Fruit fly (Drosophila melanogaster) whole organism, embryonic: Measurements from ENCODE around the gene CG18749.

ENCODE experiments used
- CG11504 ChIP-seq: fragments of 200-800 bp; sonication (Bioruptor generic); optimal IDR thresholded peaks from 3 replicates; lab custom pipeline; 2019; ENCODE audit warnings: missing biosample characterization, mild to moderate bottlenecking, missing genetic modification characterization, moderate library complexity
- CG11696 ChIP-seq: fragments of 200-800 bp; sonication (Bioruptor generic); IDR thresholded peaks from 2 replicates; pipeline ENCODE4 v1.3.6; 2022; ENCODE audit warnings: missing biosample characterization, missing genetic modification characterization
- CG12391 ChIP-seq: fragments of 200-800 bp; sonication (Bioruptor generic); optimal IDR thresholded peaks from 3 replicates; lab custom pipeline; 2018; ENCODE audit warnings: missing biosample characterization, mild to moderate bottlenecking, missing genetic modification characterization, moderate library complexity
- CG14441 ChIP-seq: fragments of 200-800 bp; sonication (Bioruptor generic); IDR thresholded peaks from 2 replicates; pipeline ENCODE4 v1.3.6; 2022; ENCODE audit warnings: missing biosample characterization, missing genetic modification characterization
- CG17186 ChIP-seq: fragments of 200-800 bp; sonication (Bioruptor generic); optimal IDR thresholded peaks from 3 replicates; lab custom pipeline; 2017; ENCODE audit warnings: missing biosample characterization, missing genetic modification reagents, missing genetic modification characterization
- CG18011 ChIP-seq: fragments of 200-800 bp; sonication (Bioruptor generic); optimal IDR thresholded peaks from 2 replicates; lab custom pipeline; 2017; ENCODE audit warnings: missing biosample characterization, missing genetic modification characterization, mild to moderate bottlenecking, moderate library complexity, missing genotype
- CG18262 ChIP-seq: fragments of 200-800 bp; optimal IDR thresholded peaks from 3 replicates; lab custom pipeline; 2019; ENCODE audit warnings: missing biosample characterization, mild to moderate bottlenecking, missing genetic modification characterization, moderate library complexity
- CG30020 ChIP-seq: fragments of 200-800 bp; optimal IDR thresholded peaks from 2 replicates; lab custom pipeline; 2019; ENCODE audit warnings: missing biosample characterization, mild to moderate bottlenecking, missing genetic modification characterization, moderate library complexity
- CG31441 ChIP-seq: fragments of 200-800 bp; sonication (Bioruptor generic); IDR thresholded peaks from 2 replicates; pipeline ENCODE4 v1.3.6; 2022; ENCODE audit warnings: missing biosample characterization, missing genetic modification characterization
- CG32767 ChIP-seq: fragments of 200-800 bp; sonication (Bioruptor generic); IDR thresholded peaks from 2 replicates; pipeline ENCODE4 v1.3.6; 2022; ENCODE audit warnings: missing biosample characterization, missing genetic modification characterization
- CG3407 ChIP-seq: fragments of 200-800 bp; sonication (Bioruptor generic); optimal IDR thresholded peaks from 2 replicates; lab custom pipeline; 2018; ENCODE audit warnings: missing biosample characterization, mild to moderate bottlenecking, missing genetic modification characterization
- CG6175 ChIP-seq: fragments of 200-800 bp; sonication (Bioruptor generic); IDR thresholded peaks from 3 replicates; pipeline ENCODE4 v1.3.6; 2022; ENCODE audit warnings: missing biosample characterization, missing genetic modification characterization
- CG8089 ChIP-seq: fragments of 200-800 bp; sonication (Bioruptor generic); optimal IDR thresholded peaks from 3 replicates; lab custom pipeline; 2016; ENCODE audit warnings: missing biosample characterization, missing genetic modification characterization
- CG8388 ChIP-seq: fragments of 200-800 bp; sonication (Bioruptor generic); optimal IDR thresholded peaks from 2 replicates; lab custom pipeline; 2019; ENCODE audit warnings: missing biosample characterization, mild to moderate bottlenecking, missing genetic modification characterization, moderate library complexity
- CG9215 ChIP-seq: fragments of 200-800 bp; sonication (Bioruptor generic); IDR thresholded peaks from 2 replicates; pipeline ENCODE4 v1.3.6; 2022; ENCODE audit warnings: missing biosample characterization, missing genetic modification characterization
- CG9817 ChIP-seq: fragments of 200-800 bp; sonication (Bioruptor generic); optimal IDR thresholded peaks from 2 replicates; lab custom pipeline; 2018; ENCODE audit warnings: missing biosample characterization, mild to moderate bottlenecking, missing genetic modification characterization, moderate library complexity
- D19B ChIP-seq: fragments of 200-800 bp; sonication (Bioruptor generic); optimal IDR thresholded peaks from 2 replicates; lab custom pipeline; 2017; ENCODE audit warnings: missing biosample characterization, mild to moderate bottlenecking, missing genetic modification characterization
- ERR ChIP-seq: fragments of 200-800 bp; sonication (Bioruptor generic); optimal IDR thresholded peaks from 2 replicates; lab custom pipeline; 2016; ENCODE audit warnings: missing biosample characterization, missing genetic modification characterization
- H2.0 ChIP-seq: fragments of 200-800 bp; sonication (Bioruptor generic); IDR thresholded peaks from 2 replicates; pipeline ENCODE4 v1.3.6; 2022; ENCODE audit warnings: missing biosample characterization, missing genetic modification characterization
- HHEX ChIP-seq: fragments of 200-800 bp; sonication (Bioruptor generic); optimal IDR thresholded peaks from 3 replicates; lab custom pipeline; 2017; ENCODE audit warnings: missing biosample characterization, mild to moderate bottlenecking, missing genetic modification characterization, missing genetic modification reagents
- HLHmδ ChIP-seq: fragments of 200-800 bp; sonication (Bioruptor generic); optimal IDR thresholded peaks from 2 replicates; lab custom pipeline; 2018; ENCODE audit warnings: missing biosample characterization, mild to moderate bottlenecking, missing genetic modification characterization, moderate library complexity
- Hand ChIP-seq: fragments of 200-800 bp; sonication (Bioruptor generic); optimal IDR thresholded peaks from 2 replicates; lab custom pipeline; 2017; ENCODE audit warnings: mild to moderate bottlenecking, missing biosample characterization, missing genetic modification reagents, missing genetic modification characterization
- Jarid2 ChIP-seq: fragments of 200-800 bp; sonication (Bioruptor generic); optimal IDR thresholded peaks from 3 replicates; lab custom pipeline; 2017; ENCODE audit warnings: mild to moderate bottlenecking, missing biosample characterization, missing genetic modification reagents, missing genetic modification characterization
- NFAT ChIP-seq: fragments of 200-800 bp; sonication (Bioruptor generic); IDR thresholded peaks from 2 replicates; pipeline ENCODE4 v1.3.6; 2022; ENCODE audit warnings: missing biosample characterization, missing genetic modification characterization
- Sin3A ChIP-seq: fragments of >200 bp; optimal IDR thresholded peaks from 2 replicates; lab custom pipeline; 2018
- Six4 ChIP-seq: fragments of 200-800 bp; sonication (Bioruptor generic); optimal IDR thresholded peaks from 2 replicates; lab custom pipeline; 2016; ENCODE audit warnings: missing biosample characterization, missing genetic modification characterization
- Sox100B ChIP-seq: fragments of 200-800 bp; sonication (Bioruptor generic); optimal IDR thresholded peaks from 3 replicates; lab custom pipeline; 2018; ENCODE audit warnings: missing biosample characterization, mild to moderate bottlenecking, missing genetic modification characterization
- TFAM ChIP-seq: fragments of 200-800 bp; sonication (Bioruptor generic); optimal IDR thresholded peaks from 2 replicates; lab custom pipeline; 2017; ENCODE audit warnings: missing biosample characterization, missing genetic modification characterization, inconsistent platforms
- ac ChIP-seq: fragments of 200-800 bp; sonication (Bioruptor generic); optimal IDR thresholded peaks from 3 replicates; lab custom pipeline; 2017; ENCODE audit warnings: missing biosample characterization, mild to moderate bottlenecking, missing genetic modification characterization
- ap ChIP-seq: fragments of 200-800 bp; sonication (Bioruptor generic); IDR thresholded peaks from 2 replicates; pipeline ENCODE4 v1.3.6; 2022; ENCODE audit warnings: missing biosample characterization, missing genetic modification characterization
- bab2 ChIP-seq: fragments of 200-800 bp; sonication (Bioruptor generic); optimal IDR thresholded peaks from 2 replicates; lab custom pipeline; 2016; ENCODE audit warnings: missing biosample characterization, missing genetic modification characterization
- chinmo ChIP-seq: fragments of 200-800 bp; sonication (Bioruptor generic); IDR thresholded peaks from 4 replicates; pipeline ENCODE4 v1.3.6; 2022; ENCODE audit warnings: missing biosample characterization, missing genetic modification characterization; ENCODE audit not compliant: partially characterized antibody
- dmrt99B ChIP-seq: fragments of 200-800 bp; sonication (Bioruptor generic); optimal IDR thresholded peaks from 2 replicates; lab custom pipeline; 2018; ENCODE audit warnings: missing biosample characterization, mild to moderate bottlenecking, missing genetic modification characterization, moderate library complexity
- eyg ChIP-seq: fragments of 200-800 bp; sonication (Bioruptor generic); optimal IDR thresholded peaks from 3 replicates; lab custom pipeline; 2016; ENCODE audit warnings: missing biosample characterization, missing genetic modification characterization
- fru ChIP-seq: fragments of >200 bp; optimal IDR thresholded peaks from 2 replicates; lab custom pipeline; 2017
- ham ChIP-seq: fragments of 200-800 bp; sonication (Bioruptor generic); IDR thresholded peaks from 2 replicates; pipeline ENCODE4 v1.3.6; 2022; ENCODE audit warnings: missing biosample characterization, missing genetic modification characterization
- lilli ChIP-seq: fragments of 200-800 bp; sonication (Bioruptor generic); optimal IDR thresholded peaks from 3 replicates; lab custom pipeline; 2016; ENCODE audit warnings: missing biosample characterization, missing genetic modification characterization
- oc ChIP-seq: fragments of 200-800 bp; sonication (Bioruptor generic); optimal IDR thresholded peaks from 2 replicates; lab custom pipeline; 2018; ENCODE audit warnings: missing biosample characterization, mild to moderate bottlenecking, missing genetic modification characterization, moderate library complexity
- pan ChIP-seq, 4 experiments: fragments of >200 bp in 3 of 4; fragments of 200-800 bp in 1 of 4; sonication (Bioruptor generic) in 1 of 4; optimal IDR thresholded peaks in 3 of 4; IDR thresholded peaks in 1 of 4; 2 replicates each; pipeline versions ENCODE4 v1.3.6 to Lab custom; 2017 to 2022; ENCODE audit warnings: missing biosample characterization in 2 of 4, missing genetic modification characterization in 2 of 4, mixed read lengths in 1 of 4
- pzg ChIP-seq: fragments of 200-800 bp; sonication (Bioruptor generic); optimal IDR thresholded peaks from 3 replicates; lab custom pipeline; 2018; ENCODE audit warnings: missing biosample characterization, mild to moderate bottlenecking, missing genetic modification characterization, moderate library complexity
- rib ChIP-seq: fragments of 200-800 bp; sonication (Bioruptor generic); IDR thresholded peaks from 2 replicates; pipeline ENCODE4 v1.3.6; 2022; ENCODE audit warnings: missing biosample characterization, missing genetic modification characterization
- ssp ChIP-seq: fragments of 200-800 bp; sonication (Bioruptor generic); IDR thresholded peaks from 2 replicates; pipeline ENCODE4 v1.3.6; 2022; ENCODE audit warnings: missing biosample characterization, missing genetic modification characterization
- stc ChIP-seq: fragments of 200-800 bp; sonication (Bioruptor generic); IDR thresholded peaks from 2 replicates; pipeline ENCODE4 v1.3.6; 2022; ENCODE audit warnings: missing biosample characterization, missing genetic modification characterization
- stwl ChIP-seq: fragments of 200-800 bp; sonication (Bioruptor generic); optimal IDR thresholded peaks from 3 replicates; lab custom pipeline; 2018; ENCODE audit warnings: missing biosample characterization, mild to moderate bottlenecking, missing genetic modification characterization, moderate library complexity
- tio ChIP-seq: fragments of 200-800 bp; sonication (Bioruptor generic); optimal IDR thresholded peaks from 2 replicates; lab custom pipeline; 2017; ENCODE audit warnings: missing biosample characterization, missing genetic modification characterization, inconsistent platforms
- ttk ChIP-seq: fragments of 200-800 bp; sonication (Bioruptor generic); IDR thresholded peaks from 2 replicates; pipeline ENCODE4 v2.1.2; 2022; ENCODE audit warnings: missing biosample characterization, missing genetic modification characterization
- usp ChIP-seq: fragments of >200 bp; optimal IDR thresholded peaks from 2 replicates; lab custom pipeline; 2017; ENCODE audit warnings: missing biosample characterization, missing genetic modification characterization
- wek ChIP-seq: fragments of 200-800 bp; sonication (Bioruptor generic); optimal IDR thresholded peaks from 3 replicates; lab custom pipeline; 2018; ENCODE audit warnings: missing biosample characterization, mild to moderate bottlenecking, missing genetic modification characterization, moderate library complexity
- zfh1 ChIP-seq: fragments of 200-800 bp; sonication (Bioruptor generic); IDR thresholded peaks from 3 replicates; pipeline ENCODE4 v1.3.6; 2022; ENCODE audit warnings: missing biosample characterization, missing genetic modification characterization

Gene CG18749

DNA sequence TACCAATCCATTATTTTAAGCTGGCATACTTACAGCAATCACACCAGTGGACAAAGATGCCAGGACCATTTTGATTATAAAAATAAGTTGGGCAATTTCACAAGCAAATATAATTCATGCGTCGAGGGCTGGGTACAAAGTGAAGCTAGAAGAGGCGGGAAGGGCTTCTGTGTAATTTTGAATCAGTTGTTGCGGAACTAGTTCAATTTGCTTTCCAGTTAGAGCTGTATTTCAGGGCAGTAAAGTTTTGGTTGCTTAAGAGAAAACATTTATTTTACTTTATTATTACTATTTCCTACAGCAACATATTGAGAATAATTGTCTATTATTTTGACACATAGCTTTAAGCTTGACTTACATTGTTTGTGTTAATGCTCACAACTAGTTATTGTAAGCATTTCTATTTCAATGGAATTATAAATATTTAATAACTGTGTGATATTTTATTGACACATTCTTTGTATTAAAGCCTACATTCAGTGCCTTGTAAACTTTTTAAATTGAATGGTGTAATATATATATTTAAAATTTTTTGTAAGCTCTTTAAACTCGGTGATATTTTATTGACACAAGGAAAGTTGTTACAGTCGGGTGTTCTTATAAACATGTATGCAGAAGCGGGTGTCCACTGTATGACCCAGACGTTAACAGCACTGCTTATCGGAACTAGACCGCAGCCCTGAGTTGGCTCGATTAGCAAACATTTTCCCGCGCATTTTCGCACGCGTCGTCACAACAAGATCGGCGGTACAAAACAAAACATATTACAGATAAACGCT is 20.6 kb downstream of the CG18749 start, which contains the start of the genes RPA1 and Mcm2 (continued):
- no peak for TF ChIP-seq Hand (GFP tag; lab: Kevin White, UChicago)
- no peak for TF ChIP-seq fru (lab: Kevin White, UChicago)
- TF ChIP-seq Sox100B (GFP tag; lab: Kevin White, UChicago), result no peak
- peak; percentile 71 for TF ChIP-seq ssp (GFP tag; lab: Robert Waterston, UW)
- TF ChIP-seq ERR, result no peak
- peak; percentile 86 for TF ChIP-seq tio (GFP tag; lab: Kevin White, UChicago)
- TF ChIP-seq pzg, result peak; percentile 49
- peak; percentile 40 for TF ChIP-seq oc
- TF ChIP-seq pan (optimal IDR thresholded peaks at IDR 0.05; lab: Kevin White, UChicago), result no peak
- peak in 1 of 2 experiments; percentile 79 for TF ChIP-seq pan (GFP tag; optimal IDR thresholded peaks at IDR 0.05 in 1 of 2, IDR thresholded peaks at IDR 0.05 in 1 of 2)
- TF ChIP-seq lilli (GFP tag; lab: Kevin White, UChicago), result peak; percentile 72
- TF ChIP-seq ac (GFP tag; lab: Kevin White, UChicago), result no peak
- TF ChIP-seq CG30020 (tag; lab: Kevin White, UChicago), result peak; percentile 70
- TF ChIP-seq chinmo, result no peak
- TF ChIP-seq H2.0 (GFP tag; lab: Robert Waterston, UW), result peak; percentile 59
- TF ChIP-seq Sin3A, result no peak
- peak; percentile 38 for TF ChIP-seq CG3407 (GFP tag; lab: Kevin White, UChicago)
- TF ChIP-seq CG8388 (GFP tag; lab: Kevin White, UChicago), result peak; percentile 66
- TF ChIP-seq CG17186, result peak; percentile 10
- TF ChIP-seq stc (GFP tag; lab: Robert Waterston, UW), result peak; percentile 44; the same call in 1 of the 2 replicates
- TF ChIP-seq CG11696, result 0 out of 2 replicates have a peak, but pooled peaks have one; percentile 8
- TF ChIP-seq CG11504 (tag; lab: Kevin White, UChicago), result peak; percentile 83
- peak; percentile 42 for TF ChIP-seq stwl (tag; lab: Kevin White, UChicago)
- peak; percentile 55; the same call in 1 of the 2 replicates for TF ChIP-seq ttk
- TF ChIP-seq eyg (GFP tag; lab: Kevin White, UChicago), result no peak
- TF ChIP-seq CG9817 (tag; lab: Kevin White, UChicago), result peak; percentile 80
- peak; percentile 82 for TF ChIP-seq zfh1
- peak; percentile 43 for TF ChIP-seq HLHmδ (GFP tag; lab: Kevin White, UChicago)
- peak; percentile 81 for TF ChIP-seq CG12391
- peak; percentile 67; the same call in 2 of the 3 replicates for TF ChIP-seq CG6175 (GFP tag; lab: Robert Waterston, UW)
- TF ChIP-seq wek (GFP tag; lab: Kevin White, UChicago), result no peak
- peak; percentile 93 for TF ChIP-seq NFAT (GFP tag; lab: Robert Waterston, UW)
- peak; percentile 84 for TF ChIP-seq CG18262 (tag; lab: Kevin White, UChicago)
- peak; percentile 60 for TF ChIP-seq bab2 (GFP tag; lab: Kevin White, UChicago)
- no peak for TF ChIP-seq CG8089 (GFP tag; lab: Kevin White, UChicago)
- TF ChIP-seq CG9215 (GFP tag; lab: Robert Waterston, UW), result peak; percentile 83
- TF ChIP-seq CG31441, result peak; percentile 88
- TF ChIP-seq ham (GFP tag; lab: Robert Waterston, UW), result no peak
- peak; percentile 14; the same call in 1 of the 2 replicates for TF ChIP-seq rib (GFP tag; lab: Robert Waterston, UW)
- TF ChIP-seq CG32767 (GFP tag; lab: Robert Waterston, UW), result no peak
- peak; percentile 20 for TF ChIP-seq Jarid2
- TF ChIP-seq D19B (GFP tag; lab: Kevin White, UChicago), result peak; percentile 67
- peak; percentile 55 for TF ChIP-seq HHEX
- TF ChIP-seq TFAM, result no peak
- peak; percentile 66 for TF ChIP-seq Six4 (GFP tag; lab: Kevin White, UChicago)
- TF ChIP-seq CG18011 (GFP tag; lab: Kevin White, UChicago), result peak; percentile 35
- TF ChIP-seq ap (GFP tag; lab: Robert Waterston, UW), result peak; percentile 60
- TF ChIP-seq dmrt99B (tag; lab: Kevin White, UChicago), result no peak
- TF ChIP-seq usp (GFP tag; lab: Kevin White, UChicago), result no peak
- TF ChIP-seq CG14441, result peak; percentile 78
